Worm (Caenorhabditis elegans): ENCODE measurements around the gene Y105C5B.5.

DNA sequence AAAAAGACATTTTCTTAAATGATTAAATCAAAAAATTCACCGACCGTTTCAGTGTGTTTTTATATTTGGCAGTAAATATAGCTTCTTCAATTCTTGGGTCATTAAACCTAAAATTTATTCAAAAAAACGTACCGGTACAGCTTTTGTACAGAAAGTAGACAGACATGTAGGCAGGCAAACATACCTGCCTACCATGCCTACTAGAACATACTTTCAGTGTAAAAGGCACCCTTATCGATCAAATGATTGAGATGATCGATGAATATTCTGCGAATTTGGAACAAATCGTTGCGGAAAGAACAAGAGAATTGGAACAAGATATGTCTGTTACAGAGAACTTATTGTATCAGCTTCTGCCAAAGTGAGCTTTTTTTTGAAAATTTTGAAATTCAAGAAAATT is 20.9 kb downstream of the Y105C5B.5 start:
- no peak for TF ChIP-seq ztf-23 (GFP tag; IDR thresholded peaks at IDR 0.05)
- TF ChIP-seq T22C8.4 (GFP tag; IDR thresholded peaks at IDR 0.05): no peak
- no peak for TF ChIP-seq klf-2 (GFP tag; conservative IDR thresholded peaks at IDR 0.05)
- TF ChIP-seq cog-1 (tag; optimal IDR thresholded peaks at IDR 0.05): no peak
- no peak for TF ChIP-seq flt-1 (GFP tag; IDR thresholded peaks at IDR 0.05)
